Worm (Caenorhabditis elegans): Measurements from ENCODE around the gene F40A3.2.
A peak's percentile ranks its signal among the peaks of the same experiment; 100 is the strongest.

The F40A3.2 gene

DNA sequence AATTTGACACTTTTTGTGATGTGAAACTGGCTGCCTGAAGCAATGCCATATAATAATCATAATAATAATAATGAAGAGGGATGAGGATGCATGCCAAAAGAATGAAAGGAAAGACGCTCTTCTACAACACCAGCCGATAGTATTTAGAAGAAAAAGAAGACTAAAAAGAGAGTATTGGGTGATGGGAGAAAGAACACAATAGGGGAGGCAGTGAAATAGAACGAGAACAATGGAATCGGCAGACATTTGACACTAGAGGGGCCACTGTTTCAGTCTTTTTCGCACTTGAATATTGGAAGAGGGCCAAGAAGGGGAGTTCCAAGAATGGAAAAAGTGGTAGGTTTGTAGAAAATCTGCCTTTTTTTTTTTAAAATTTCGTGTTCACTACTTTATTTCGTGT lies 31.5 kb upstream of the F40A3.2 start, which contains the start of gene memo-1:
Gene memo-1 (minus strand): TSS at position 2 of the 400 bp plus-strand sequence.
- TF ChIP-seq zip-2 (tag; optimal IDR thresholded peaks at IDR 0.05) (no peak), hmg-1.1 (GFP tag; IDR thresholded peaks at IDR 0.05) (no peak; the same call in 1 of the 2 replicates), dmd-6 (GFP tag; IDR thresholded peaks at IDR 0.05) (0 out of 2 replicates have a peak, but pooled peaks have one; percentile 9), ceh-62 (tag; optimal IDR thresholded peaks at IDR 0.05) (no peak), fkh-10 (GFP tag; optimal IDR thresholded peaks at IDR 0.05) (no peak), egl-43 (GFP tag; IDR thresholded peaks at IDR 0.05) (no peak), sdz-12 (GFP tag; optimal IDR thresholded peaks at IDR 0.05) (no peak), mxl-3 (GFP tag; optimal IDR thresholded peaks at IDR 0.05) (no peak), F44E2.7 (GFP tag; IDR thresholded peaks at IDR 0.05) (no peak), ctbp-1 (GFP tag; IDR thresholded peaks at IDR 0.05) (no peak), lin-15B (tag; optimal IDR thresholded peaks at IDR 0.05) (no peak), nhr-48 (tag; optimal IDR thresholded peaks at IDR 0.05) (no peak), unc-130 (GFP tag; optimal IDR thresholded peaks at IDR 0.05) (no peak), snpc-4 (tag; optimal IDR thresholded peaks at IDR 0.05) (no peak), nhr-11 (tag; optimal IDR thresholded peaks at IDR 0.05) (no peak), jun-1 (tag; optimal IDR thresholded peaks at IDR 0.05) (no peak), lin-1 (GFP tag; IDR thresholded peaks at IDR 0.05) (no peak), tag-97 (GFP tag; IDR thresholded peaks at IDR 0.05) (no peak), ZK337.2 (GFP tag; IDR thresholded peaks at IDR 0.05) (no peak), mep-1 (tag; optimal IDR thresholded peaks at IDR 0.05) (no peak), F37D6.2 (tag; optimal IDR thresholded peaks at IDR 0.05) (no peak), unc-62 (GFP tag; optimal IDR thresholded peaks at IDR 0.05 in 1 of 2) (peak in 1 of 2 experiments; percentile 89), unc-62 (tag; optimal IDR thresholded peaks at IDR 0.05) (no peak), aha-1 (tag) (peak; percentile 33), nhr-111 (GFP tag; optimal IDR thresholded peaks at IDR 0.05) (no peak), zip-11 (GFP tag; IDR thresholded peaks at IDR 0.05) (no peak), mdt-29 (GFP tag; IDR thresholded peaks at IDR 0.05) (no peak), lin-38 (GFP tag; IDR thresholded peaks at IDR 0.05) (0 out of 2 replicates have a peak, but pooled peaks have one; percentile 17), daf-19 (GFP tag; conservative IDR thresholded peaks at IDR 0.05) (no peak), nhr-102 (tag; optimal IDR thresholded peaks at IDR 0.05) (no peak), madf-5 (GFP tag; IDR thresholded peaks at IDR 0.05) (no peak), tra-1 (GFP tag; IDR thresholded peaks at IDR 0.05) (no peak), mes-2 (tag; optimal IDR thresholded peaks at IDR 0.05; ENCODE audit: poor library complexity, severe bottlenecking) (no peak)

DNA sequence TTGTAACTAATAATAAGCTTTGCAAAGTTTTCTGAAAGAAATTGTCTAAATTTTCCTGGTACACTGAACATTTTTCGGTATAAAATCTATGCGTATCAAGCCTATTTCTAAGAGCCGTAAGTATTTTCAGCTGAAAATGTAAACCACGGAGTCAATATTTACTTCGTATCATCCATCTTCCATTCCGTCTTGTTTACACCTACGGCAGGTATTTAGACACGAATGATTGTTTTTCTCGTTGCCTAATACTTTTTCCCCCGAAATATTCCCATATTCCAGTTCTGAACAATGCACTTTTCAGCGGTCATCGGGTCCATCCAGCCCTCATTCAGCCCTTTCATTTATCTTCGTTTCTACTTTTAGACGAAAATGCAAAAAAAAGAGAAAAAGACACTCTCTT lies 31.0 kb upstream of the F40A3.2 start:
- TF ChIP-seq daf-8 (GFP tag; IDR thresholded peaks at IDR 0.05), result no peak
- TF ChIP-seq unc-39 (tag; optimal IDR thresholded peaks at IDR 0.05), result no peak
- TF ChIP-seq hlh-30 (tag; optimal IDR thresholded peaks at IDR 0.05; ENCODE audit: insufficient read depth), result no peak
- TF ChIP-seq nhr-41 (GFP tag; IDR thresholded peaks at IDR 0.05), result no peak
- TF ChIP-seq daf-16 (GFP tag; optimal IDR thresholded peaks at IDR 0.05), result no peak
- peak; percentile 74 for TF ChIP-seq daf-16 (tag; optimal IDR thresholded peaks at IDR 0.05)

DNA sequence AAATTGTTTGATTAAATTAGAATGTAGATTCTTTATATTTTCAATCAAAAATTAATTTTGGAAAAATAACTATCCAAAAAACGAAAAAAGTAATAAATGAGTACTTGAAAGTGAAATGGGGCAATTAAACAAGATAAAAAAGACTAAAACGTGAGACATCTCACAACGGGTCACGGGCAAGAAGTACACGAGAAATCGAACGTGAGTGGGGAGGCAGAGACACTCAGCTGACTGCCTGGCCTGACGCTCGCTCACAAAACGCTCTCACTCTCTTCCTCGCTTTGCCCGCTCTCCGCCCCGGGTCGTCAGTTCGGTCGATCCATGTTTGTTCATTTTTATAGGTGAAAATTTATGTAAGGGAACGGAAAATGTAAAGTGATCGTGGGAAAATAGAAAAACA lies 30.5 kb upstream of the F40A3.2 start:
- TF ChIP-seq Y48G9A.11 (GFP tag; IDR thresholded peaks at IDR 0.05), result no peak
- TF ChIP-seq lin-29 (GFP tag; IDR thresholded peaks at IDR 0.05), result no peak
- peak; percentile 57 for TF ChIP-seq hmg-1.1 (GFP tag; IDR thresholded peaks at IDR 0.05)
- TF ChIP-seq madf-9 (GFP tag; conservative IDR thresholded peaks at IDR 0.05), result 0 out of 2 replicates have a peak, but pooled peaks have one; percentile 25
- TF ChIP-seq mxl-3 (GFP tag; optimal IDR thresholded peaks at IDR 0.05), result peak; percentile 74
- no peak for TF ChIP-seq lim-7 (GFP tag; IDR thresholded peaks at IDR 0.05)
- TF ChIP-seq nhr-28 (tag; optimal IDR thresholded peaks at IDR 0.05), result peak; percentile 43
- TF ChIP-seq F10B5.3 (tag; optimal IDR thresholded peaks at IDR 0.05), result no peak
- TF ChIP-seq duxl-1 (tag; optimal IDR thresholded peaks at IDR 0.05; ENCODE audit: poor library complexity), result no peak
- TF ChIP-seq arid-1 (GFP tag; conservative IDR thresholded peaks at IDR 0.05), result no peak
- TF ChIP-seq dmd-6 (GFP tag; IDR thresholded peaks at IDR 0.05), result peak; percentile 42
- no peak for TF ChIP-seq fkh-10 (GFP tag; optimal IDR thresholded peaks at IDR 0.05)
- TF ChIP-seq snpc-4 (tag; optimal IDR thresholded peaks at IDR 0.05), result no peak
- peak; percentile 69 for TF ChIP-seq set-16 (GFP tag; IDR thresholded peaks at IDR 0.05)
- TF ChIP-seq pqm-1 (tag; optimal IDR thresholded peaks at IDR 0.05), result no peak
- TF ChIP-seq F44E2.7 (GFP tag; IDR thresholded peaks at IDR 0.05), result no peak
- TF ChIP-seq hlh-11 (tag; optimal IDR thresholded peaks at IDR 0.05), result peak; percentile 86
- TF ChIP-seq hlh-30 (tag; optimal IDR thresholded peaks at IDR 0.05; ENCODE audit: insufficient read depth), result peak; percentile 97
- peak in 1 of 2 experiments; percentile 72 for TF ChIP-seq mdl-1 (tag; optimal IDR thresholded peaks at IDR 0.05)
